Fruit fly (Drosophila melanogaster): ENCODE measurements around the gene CG12541.

CG12541 gene

dm6 chrX:6973340-6973739, 92.5 kb downstream of the CG12541 start, which contains the start of gene CG3040 (continued):
- TF ChIP-seq dm (GFP tag; optimal IDR thresholded peaks at IDR 0.05) (no peak), CG17361 (GFP tag; IDR thresholded peaks at IDR 0.05) (peak; percentile 48; the same call in 1 of the 3 replicates), CG16863 (GFP tag; optimal IDR thresholded peaks at IDR 0.05) (no peak), Aef1 (GFP tag; IDR thresholded peaks at IDR 0.05) (peak; percentile 22; the same call in 1 of the 3 replicates), vnd (GFP tag; IDR thresholded peaks at IDR 0.05; ENCODE audit: partially characterized antibody) (no peak), fd102C (GFP tag; optimal IDR thresholded peaks at IDR 0.05) (no peak), ken (GFP tag; IDR thresholded peaks at IDR 0.05) (peak; percentile 48; the same call in 1 of the 3 replicates), CG1233 (GFP tag; optimal IDR thresholded peaks at IDR 0.05) (peak; percentile 16), CG2712 (tag; optimal IDR thresholded peaks at IDR 0.05) (peak; percentile 54), HmgZ (tag; optimal IDR thresholded peaks at IDR 0.05) (peak; percentile 66), dmrt99B (tag; optimal IDR thresholded peaks at IDR 0.05) (peak; percentile 37), CG17568 (GFP tag; optimal IDR thresholded peaks at IDR 0.05) (peak; percentile 32), so (GFP tag; IDR thresholded peaks at IDR 0.05) (no peak), CG7963 (GFP tag; IDR thresholded peaks at IDR 0.05; ENCODE audit: partially characterized antibody) (no peak), CG13287 (GFP tag; IDR thresholded peaks at IDR 0.05; ENCODE audit: partially characterized antibody) (peak; percentile 8; the same call in 1 of the 2 replicates), Trl (optimal IDR thresholded peaks at IDR 0.05) (no peak), Trl (GFP tag; optimal IDR thresholded peaks at IDR 0.05) (no peak), CG34224 (GFP tag; IDR thresholded peaks at IDR 0.05; ENCODE audit: partially characterized antibody) (no peak), run (tag; optimal IDR thresholded peaks at IDR 0.05) (no peak), CG33213 (GFP tag; optimal IDR thresholded peaks at IDR 0.05) (peak; percentile 39), bsh (GFP tag; optimal IDR thresholded peaks at IDR 0.05) (peak in 1 of 2 experiments; percentile 36), Chrac-16 (GFP tag; optimal IDR thresholded peaks at IDR 0.05) (peak; percentile 29), CG32767 (GFP tag; IDR thresholded peaks at IDR 0.05) (no peak), CG8924 (tag; optimal IDR thresholded peaks at IDR 0.05) (peak; percentile 42), Sox102F (GFP tag; optimal IDR thresholded peaks at IDR 0.05) (peak; percentile 53), Fer3 (tag; optimal IDR thresholded peaks at IDR 0.05) (peak; percentile 26), CG10565 (GFP tag; optimal IDR thresholded peaks at IDR 0.05) (no peak), gfzf (GFP tag; optimal IDR thresholded peaks at IDR 0.05) (peak; percentile 93), CG17359 (tag; optimal IDR thresholded peaks at IDR 0.05) (peak; percentile 26), gem (tag; optimal IDR thresholded peaks at IDR 0.05) (peak; percentile 53), dan (GFP tag; IDR thresholded peaks at IDR 0.05) (no peak), Rfx (GFP tag; IDR thresholded peaks at IDR 0.05) (peak; percentile 54), CG4424 (GFP tag; optimal IDR thresholded peaks at IDR 0.05) (peak; percentile 19), Six4 (GFP tag; optimal IDR thresholded peaks at IDR 0.05) (no peak), Hr51 (GFP tag; optimal IDR thresholded peaks at IDR 0.05) (peak; percentile 2 to 39), E2f2 (GFP tag; IDR thresholded peaks at IDR 0.05) (peak; percentile 37; the same call in 1 of the 2 replicates), pita (GFP tag; optimal IDR thresholded peaks at IDR 0.05) (peak; percentile 86), CG7357 (GFP tag; IDR thresholded peaks at IDR 0.05) (no peak), Oaz (GFP tag; IDR thresholded peaks at IDR 0.05) (no peak), Atf3 (GFP tag; optimal IDR thresholded peaks at IDR 0.05) (no peak), slbo (GFP tag; IDR thresholded peaks at IDR 0.05) (peak; percentile 78), her (GFP tag; optimal IDR thresholded peaks at IDR 0.05) (no peak), CG9932 (GFP tag; IDR thresholded peaks at IDR 0.05) (peak; percentile 67), gcm (GFP tag; optimal IDR thresholded peaks at IDR 0.05) (peak; percentile 28), Rx (GFP tag; IDR thresholded peaks at IDR 0.05) (no peak), HmgD (GFP tag; optimal IDR thresholded peaks at IDR 0.05) (peak; percentile 21), tio (GFP tag; optimal IDR thresholded peaks at IDR 0.05) (no peak), Sin3A (optimal IDR thresholded peaks at IDR 0.05) (no peak), CG6854 (GFP tag; optimal IDR thresholded peaks at IDR 0.05) (no peak), Dp (GFP tag; optimal IDR thresholded peaks at IDR 0.05) (peak; percentile 11), Hey (tag; optimal IDR thresholded peaks at IDR 0.05) (no peak)

Data from whole organism, embryonic.